Worm (Caenorhabditis elegans): Measurements from ENCODE around the gene T03D3.5.

The T03D3.5 gene

DNA sequence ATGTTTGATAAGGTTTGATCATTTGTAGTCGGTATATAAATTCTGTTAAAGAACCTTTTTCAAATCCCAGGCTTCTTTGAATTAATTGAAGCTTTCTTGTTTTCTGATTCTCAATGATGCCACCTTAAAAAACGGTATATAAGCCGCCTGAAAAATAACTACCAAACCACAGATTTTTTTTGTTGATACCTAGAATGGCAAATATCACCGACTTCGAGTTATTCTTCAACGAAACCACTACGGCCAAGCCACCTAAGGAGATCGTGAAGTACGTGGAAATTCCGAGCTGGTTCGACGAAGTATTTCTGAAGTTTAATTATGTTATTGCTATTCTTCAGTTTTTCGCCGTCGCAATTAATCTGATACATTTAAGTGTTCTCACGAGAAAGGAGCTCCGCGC, 4.2 kb upstream of the T03D3.5 start, which contains the start of gene srw-2:
Gene srw-2 (plus strand): TSS at position 62 of the 400 bp plus-strand sequence.
- no peak for TF ChIP-seq snpc-4 (tag; optimal IDR thresholded peaks at IDR 0.05)
- TF ChIP-seq lsy-12 (tag; optimal IDR thresholded peaks at IDR 0.05), result no peak
- TF ChIP-seq elt-1 (tag; optimal IDR thresholded peaks at IDR 0.05), result no peak
- TF ChIP-seq ztf-11 (tag; optimal IDR thresholded peaks at IDR 0.05), result no peak
- TF ChIP-seq nhr-43 (tag; optimal IDR thresholded peaks at IDR 0.05; ENCODE audit: poor library complexity, severe bottlenecking), result no peak
- TF ChIP-seq nhr-67 (tag; optimal IDR thresholded peaks at IDR 0.05), result no peak
- TF ChIP-seq zag-1 (tag; optimal IDR thresholded peaks at IDR 0.05), result no peak
- TF ChIP-seq nfya-1 (tag; optimal IDR thresholded peaks at IDR 0.05; ENCODE audit: insufficient read depth), result no peak
- TF ChIP-seq eor-1 (tag; optimal IDR thresholded peaks at IDR 0.05), result no peak
- no peak for TF ChIP-seq nhr-76 (tag; optimal IDR thresholded peaks at IDR 0.05)
- no peak for TF ChIP-seq fkh-2 (tag; optimal IDR thresholded peaks at IDR 0.05)
- TF ChIP-seq egl-5 (tag; optimal IDR thresholded peaks at IDR 0.05), result no peak
- no peak for TF ChIP-seq ZK546.5 (tag; optimal IDR thresholded peaks at IDR 0.05)

DNA sequence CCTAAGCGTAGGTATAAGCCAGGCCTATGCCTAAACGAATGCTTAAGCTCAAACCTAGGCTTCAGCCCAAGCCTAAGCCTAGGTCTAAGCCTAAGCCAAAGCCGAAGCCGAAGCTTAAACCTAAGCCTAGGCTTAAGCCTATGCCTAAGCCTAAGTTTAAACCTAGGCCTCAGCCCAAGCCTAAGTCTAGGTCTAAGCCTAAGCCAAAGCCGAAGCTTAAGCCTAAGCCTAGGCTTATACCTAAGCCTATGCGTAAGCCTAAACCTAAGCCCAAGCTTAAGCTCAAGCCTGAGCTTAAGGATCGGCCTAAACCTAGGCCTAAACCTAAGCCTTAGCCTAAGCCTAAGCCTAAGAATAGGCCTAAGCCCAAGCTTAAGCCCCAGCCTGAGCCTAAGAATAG, 657 bp downstream of the T03D3.5 start:
- TF ChIP-seq ceh-82 (tag; optimal IDR thresholded peaks at IDR 0.05) (no peak), nhr-23 (tag; optimal IDR thresholded peaks at IDR 0.05) (no peak), nhr-25 (tag; optimal IDR thresholded peaks at IDR 0.05) (no peak), nhr-43 (tag; optimal IDR thresholded peaks at IDR 0.05; ENCODE audit: poor library complexity, severe bottlenecking) (no peak), ama-1 (optimal IDR thresholded peaks at IDR 0.05) (no peak), unc-62 (GFP tag; optimal IDR thresholded peaks at IDR 0.05) (no peak), nhr-237 (tag; optimal IDR thresholded peaks at IDR 0.05) (no peak), egl-5 (tag; optimal IDR thresholded peaks at IDR 0.05) (no peak), fos-1 (tag; optimal IDR thresholded peaks at IDR 0.05) (no peak)

DNA sequence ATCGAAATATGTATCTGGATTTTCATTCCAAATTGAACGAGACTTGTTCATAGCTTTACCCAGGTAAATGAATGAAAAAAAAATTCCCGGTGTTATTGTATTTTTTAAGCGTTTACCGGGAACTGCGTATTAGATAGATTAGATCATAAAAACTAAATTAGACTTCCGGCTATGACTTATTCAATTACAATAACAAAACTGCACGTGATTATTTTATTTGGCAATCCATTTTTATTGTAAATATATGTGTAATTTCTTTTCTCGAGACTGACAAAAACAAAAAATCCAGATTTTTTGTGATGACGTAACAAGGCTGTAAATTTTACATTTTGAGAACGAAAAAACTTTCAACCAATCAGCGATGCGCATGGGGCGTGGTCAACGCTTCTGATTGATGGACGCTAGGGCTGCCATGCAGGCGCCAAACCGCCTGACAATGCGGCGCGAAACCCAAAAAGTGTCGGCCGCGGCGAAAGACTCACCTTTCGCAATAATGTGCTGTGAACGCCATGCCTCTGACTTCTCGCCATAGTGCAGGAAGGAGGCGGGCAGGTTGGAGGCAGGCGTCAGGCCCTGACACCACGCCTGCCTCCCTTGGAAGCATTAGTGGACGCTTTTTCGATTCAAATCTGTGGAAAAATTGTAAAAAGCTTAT, 4.9 kb downstream of the T03D3.5 start, which contains the start of gene srh-36:
Gene srh-36 (minus strand): TSS at position 51 of the 655 bp plus-strand sequence.
- TF ChIP-seq nhr-11 (tag; optimal IDR thresholded peaks at IDR 0.05) (no peak), nfya-1 (tag; optimal IDR thresholded peaks at IDR 0.05; ENCODE audit: insufficient read depth) (peak; percentile 46), ceh-82 (tag; optimal IDR thresholded peaks at IDR 0.05) (no peak), ztf-4 (tag; optimal IDR thresholded peaks at IDR 0.05) (no peak)

DNA sequence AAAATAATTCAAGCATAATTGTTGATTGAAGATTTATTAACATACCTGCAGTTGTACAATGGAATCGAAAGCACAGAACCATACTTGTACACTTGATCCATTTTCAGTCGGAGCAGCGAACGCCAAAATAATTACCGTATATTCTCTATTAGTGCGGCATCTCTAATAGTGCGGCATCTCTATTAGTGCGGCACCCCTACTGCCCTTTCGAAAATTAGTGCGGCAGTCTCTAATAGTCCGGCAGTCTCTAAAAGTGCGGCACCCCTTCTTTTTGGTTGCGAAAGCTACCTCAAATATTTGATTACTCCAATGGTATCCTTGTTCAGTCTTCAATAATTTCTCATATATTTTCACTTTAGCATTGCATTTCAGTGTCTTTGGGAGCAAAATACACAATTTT, 8.5 kb downstream of the T03D3.5 start, which contains the start of gene srt-34:
Gene srt-34 (minus strand): TSS at position 101 of the 400 bp plus-strand sequence.
- TF ChIP-seq ztf-4 (tag; optimal IDR thresholded peaks at IDR 0.05), result no peak
- TF ChIP-seq mdl-1 (tag; optimal IDR thresholded peaks at IDR 0.05), result no peak
- TF ChIP-seq fos-1 (tag; optimal IDR thresholded peaks at IDR 0.05), result no peak
- TF ChIP-seq lsy-12 (tag; optimal IDR thresholded peaks at IDR 0.05), result no peak
- TF ChIP-seq ceh-9 (tag; optimal IDR thresholded peaks at IDR 0.05), result no peak
- no peak for TF ChIP-seq nhr-11 (tag; optimal IDR thresholded peaks at IDR 0.05)
- no peak for TF ChIP-seq elt-1 (tag; optimal IDR thresholded peaks at IDR 0.05)
- TF ChIP-seq ceh-82 (tag; optimal IDR thresholded peaks at IDR 0.05), result no peak
- TF ChIP-seq fkh-10 (GFP tag; optimal IDR thresholded peaks at IDR 0.05), result no peak
- no peak for TF ChIP-seq lin-15B (tag; optimal IDR thresholded peaks at IDR 0.05)
- TF ChIP-seq sea-2 (GFP tag; optimal IDR thresholded peaks at IDR 0.05), result no peak

DNA sequence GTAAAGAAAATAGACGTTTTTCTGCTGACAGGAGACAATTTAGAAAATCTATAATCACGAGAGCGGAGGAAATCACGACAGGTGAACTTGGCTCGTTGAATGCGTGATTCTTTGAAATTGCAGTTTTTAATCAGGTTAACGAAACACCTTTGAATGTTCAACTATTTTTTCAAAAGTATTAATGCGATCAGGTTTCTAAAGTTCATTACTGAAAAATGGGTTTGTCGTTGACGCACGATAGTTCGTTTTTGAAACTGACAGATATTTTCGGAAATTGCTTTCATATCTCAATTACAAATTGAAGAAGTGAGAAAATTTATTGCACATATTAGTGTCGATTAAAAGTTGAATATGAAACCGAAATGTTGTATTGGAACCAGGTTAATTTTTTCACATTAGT, 10.7 kb downstream of the T03D3.5 start, which contains the start of gene F54E2.5:
Gene F54E2.5 (minus strand): TSS at position 101 of the 400 bp plus-strand sequence.
- TF ChIP-seq fkh-10 (GFP tag; optimal IDR thresholded peaks at IDR 0.05) (no peak), fkh-2 (tag; optimal IDR thresholded peaks at IDR 0.05) (no peak), ztf-11 (tag; optimal IDR thresholded peaks at IDR 0.05) (no peak), ZK546.5 (tag; optimal IDR thresholded peaks at IDR 0.05) (no peak), jun-1 (tag; optimal IDR thresholded peaks at IDR 0.05) (no peak), eor-1 (tag; optimal IDR thresholded peaks at IDR 0.05) (no peak), pqm-1 (tag; optimal IDR thresholded peaks at IDR 0.05) (no peak), nhr-43 (tag; optimal IDR thresholded peaks at IDR 0.05; ENCODE audit: poor library complexity, severe bottlenecking) (no peak), hmg-11 (tag; optimal IDR thresholded peaks at IDR 0.05) (no peak), nhr-11 (tag; optimal IDR thresholded peaks at IDR 0.05) (no peak), pha-4 (tag; optimal IDR thresholded peaks at IDR 0.05) (no peak)

DNA sequence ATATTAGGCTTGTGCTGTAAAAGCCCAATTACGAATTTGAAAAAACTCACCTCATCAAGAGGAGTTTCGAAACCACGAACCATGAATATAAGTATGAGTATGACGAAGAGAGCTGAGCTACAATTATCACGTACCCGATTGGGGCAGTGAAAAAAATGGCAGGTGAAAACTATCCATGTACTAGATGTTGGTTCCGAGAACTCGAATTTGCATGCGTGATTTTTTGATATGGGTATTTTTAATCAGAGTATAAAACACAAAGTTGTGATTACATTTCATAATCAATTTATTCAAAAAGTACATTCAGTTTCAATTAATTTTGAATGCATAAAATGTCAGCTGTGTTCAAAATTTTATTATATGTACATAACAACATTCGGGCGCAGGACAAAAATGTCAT, 12.8 kb downstream of the T03D3.5 start, which contains the start of gene F54E2.9:
Gene F54E2.9 (minus strand): TSS at position 132 of the 400 bp plus-strand sequence.
- no peak for TF ChIP-seq lsy-12 (tag; optimal IDR thresholded peaks at IDR 0.05)
- TF ChIP-seq ceh-16 (tag; optimal IDR thresholded peaks at IDR 0.05), result no peak
- TF ChIP-seq mml-1 (tag; optimal IDR thresholded peaks at IDR 0.05), result no peak
- no peak for TF ChIP-seq aly-2 (tag; optimal IDR thresholded peaks at IDR 0.05)
- no peak for TF ChIP-seq skn-1 (tag; optimal IDR thresholded peaks at IDR 0.05)
- no peak for TF ChIP-seq lin-39 (tag; optimal IDR thresholded peaks at IDR 0.05)
